Fruit fly (Drosophila melanogaster) whole organism, prepupa: ENCODE measurements around the gene CG33796.

Experiments used
- CG10631 ChIP-seq: fragments of 200-800 bp; sonication (Bioruptor generic); optimal IDR thresholded peaks from 2 replicates; lab custom pipeline; 2016; ENCODE audit warnings: missing biosample characterization, missing genetic modification characterization
- CG10669 ChIP-seq: fragments of 200-800 bp; sonication (Bioruptor generic); optimal IDR thresholded peaks from 3 replicates; lab custom pipeline; 2018; ENCODE audit warnings: missing biosample characterization, mild to moderate bottlenecking, missing genetic modification characterization, moderate library complexity
- CG11902 ChIP-seq: fragments of 200-800 bp; sonication (Bioruptor generic); optimal IDR thresholded peaks from 3 replicates; lab custom pipeline; 2016; ENCODE audit warnings: missing biosample characterization, missing genetic modification characterization
- CG31627 ChIP-seq: fragments of 200-800 bp; sonication (Bioruptor generic); optimal IDR thresholded peaks from 3 replicates; lab custom pipeline; 2016; ENCODE audit warnings: missing biosample characterization, missing genetic modification characterization
- CG8119 ChIP-seq: fragments of 200-800 bp; sonication (Bioruptor generic); IDR thresholded peaks from 3 replicates; pipeline ENCODE4 v1.3.6; 2022; ENCODE audit warnings: missing biosample characterization, missing genetic modification characterization
- Eip78C ChIP-seq: fragments of 200-800 bp; sonication (Bioruptor generic); peaks from one replicate; lab custom pipeline; 2016; ENCODE audit warnings: missing biosample characterization, missing genetic modification characterization
- OdsH ChIP-seq: fragments of 200-800 bp; sonication (Bioruptor generic); optimal IDR thresholded peaks from 3 replicates; lab custom pipeline; 2016; ENCODE audit warnings: missing biosample characterization, missing genetic modification characterization
- pdm3 ChIP-seq: fragments of 200-800 bp; sonication (Bioruptor generic); optimal IDR thresholded peaks from 3 replicates; lab custom pipeline; 2016; ENCODE audit warnings: missing biosample characterization, missing genetic modification characterization
- spab ChIP-seq: fragments of 200-800 bp; sonication (Bioruptor generic); optimal IDR thresholded peaks from 2 replicates; lab custom pipeline; 2017; ENCODE audit warnings: missing biosample characterization, mild to moderate bottlenecking, missing genetic modification characterization, missing genetic modification reagents

dm6 chr3L:16214533-16215207 is 44.8 kb upstream of the CG33796 start:
- TF ChIP-seq CG11902 (GFP tag; lab: Kevin White, UChicago) (no peak), CG31627 (GFP tag; lab: Kevin White, UChicago) (no peak), Eip78C (GFP tag; lab: Kevin White, UChicago) (peak; percentile 60), pdm3 (GFP tag; lab: Kevin White, UChicago) (no peak), OdsH (no peak), CG8119 (GFP tag; lab: Robert Waterston, UW) (no peak), CG10631 (GFP tag; lab: Kevin White, UChicago) (no peak), spab (GFP tag; lab: Kevin White, UChicago) (no peak), CG10669 (GFP tag; lab: Kevin White, UChicago) (peak; percentile 30)
